Fruit fly (Drosophila melanogaster) whole organism, embryonic: ENCODE data around the gene jus.

ENCODE experiments used
- BEAF-32 ChIP-seq: fragments of 200-800 bp; sonication (Bioruptor generic); optimal IDR thresholded peaks from 3 replicates; lab custom pipeline; 2017; ENCODE audit warnings: missing biosample characterization, missing genetic modification characterization, mild to moderate bottlenecking, moderate library complexity, missing genetic modification reagents
- Bgb ChIP-seq: fragments of 200-800 bp; sonication (Bioruptor generic); IDR thresholded peaks from 2 replicates; pipeline ENCODE4 v1.3.6; 2022; ENCODE audit warnings: missing biosample characterization, missing genetic modification characterization; ENCODE audit not compliant: partially characterized antibody
- CG13287 ChIP-seq: fragments of 200-800 bp; sonication (Bioruptor generic); IDR thresholded peaks from 2 replicates; pipeline ENCODE4 v1.3.6; 2022; ENCODE audit warnings: missing biosample characterization, missing genetic modification characterization; ENCODE audit not compliant: partially characterized antibody
- CG15479 ChIP-seq: fragments of 200-800 bp; sonication (Bioruptor generic); optimal IDR thresholded peaks from 3 replicates; lab custom pipeline; 2019; ENCODE audit warnings: missing biosample characterization, mild to moderate bottlenecking, missing genetic modification characterization, moderate library complexity
- CG15514 ChIP-seq: fragments of 200-800 bp; sonication (Bioruptor generic); optimal IDR thresholded peaks from 3 replicates; lab custom pipeline; 2017; ENCODE audit warnings: missing biosample characterization, missing genetic modification characterization, mild to moderate bottlenecking, moderate library complexity, missing genetic modification reagents
- CG17186 ChIP-seq: fragments of 200-800 bp; sonication (Bioruptor generic); optimal IDR thresholded peaks from 3 replicates; lab custom pipeline; 2017; ENCODE audit warnings: missing biosample characterization, missing genetic modification reagents, missing genetic modification characterization
- CG18599 ChIP-seq: fragments of 200-800 bp; sonication (Bioruptor generic); optimal IDR thresholded peaks from 3 replicates; lab custom pipeline; 2017; ENCODE audit warnings: missing biosample characterization, missing genetic modification characterization, mild to moderate bottlenecking, moderate library complexity, missing genetic modification reagents
- CG2116 ChIP-seq: fragments of 200-800 bp; sonication (Bioruptor generic); optimal IDR thresholded peaks from 3 replicates; lab custom pipeline; 2018; ENCODE audit warnings: missing biosample characterization, mild to moderate bottlenecking, missing genetic modification characterization
- CG2120 ChIP-seq: fragments of 200-800 bp; sonication (Bioruptor generic); optimal IDR thresholded peaks from 3 replicates; lab custom pipeline; 2016; ENCODE audit warnings: missing biosample characterization, missing genetic modification characterization
- CG32532 ChIP-seq: fragments of 200-800 bp; sonication (Bioruptor generic); IDR thresholded peaks from 2 replicates; pipeline ENCODE4 v1.3.6; 2022; ENCODE audit warnings: missing biosample characterization, missing genetic modification characterization
- CG34224 ChIP-seq: fragments of 200-800 bp; sonication (Bioruptor generic); IDR thresholded peaks from 3 replicates; pipeline ENCODE4 v1.3.6; 2022; ENCODE audit warnings: missing biosample characterization, missing genetic modification characterization; ENCODE audit not compliant: partially characterized antibody
- CG5180 ChIP-seq: fragments of 200-800 bp; sonication (Bioruptor generic); optimal IDR thresholded peaks from 3 replicates; lab custom pipeline; 2017; ENCODE audit warnings: missing biosample characterization, missing genetic modification characterization, mild to moderate bottlenecking, moderate library complexity, missing genetic modification reagents
- CG7839 ChIP-seq: fragments of 200-800 bp; sonication (Bioruptor generic); optimal IDR thresholded peaks from 3 replicates; lab custom pipeline; 2018; ENCODE audit warnings: missing biosample characterization, mild to moderate bottlenecking, missing genetic modification characterization, moderate library complexity
- CG7928 ChIP-seq: fragments of 200-800 bp; sonication (Bioruptor generic); optimal IDR thresholded peaks from 2 replicates; lab custom pipeline; 2017; ENCODE audit warnings: missing biosample characterization, mild to moderate bottlenecking, missing genetic modification characterization
- CG9932 ChIP-seq: fragments of 200-800 bp; sonication (Bioruptor generic); IDR thresholded peaks from 2 replicates; pipeline ENCODE4 v1.3.6; 2022; ENCODE audit warnings: missing biosample characterization, missing genetic modification characterization
- Dll ChIP-seq: fragments of 200-800 bp; sonication (Bioruptor generic); IDR thresholded peaks from 4 replicates; pipeline ENCODE4 v1.3.6; 2022; ENCODE audit warnings: missing biosample characterization, missing genetic modification characterization; ENCODE audit not compliant: partially characterized antibody
- Doc2 ChIP-seq: fragments of 200-800 bp; sonication (Bioruptor generic); IDR thresholded peaks from 2 replicates; pipeline ENCODE4 v1.3.6; 2022; ENCODE audit warnings: missing biosample characterization, missing genetic modification characterization
- Dp ChIP-seq: fragments of 200-800 bp; sonication (Bioruptor generic); optimal IDR thresholded peaks from 2 replicates; lab custom pipeline; 2018; ENCODE audit warnings: missing biosample characterization, mild to moderate bottlenecking, missing genetic modification characterization, moderate library complexity
- Dref ChIP-seq: fragments of 200-800 bp; sonication (Bioruptor generic); IDR thresholded peaks from 2 replicates; pipeline ENCODE4 v1.3.6; 2022; ENCODE audit warnings: missing biosample characterization, missing genetic modification characterization
- Drgx ChIP-seq: fragments of 200-800 bp; sonication (Bioruptor generic); IDR thresholded peaks from 2 replicates; pipeline ENCODE4 v1.3.6; 2022; ENCODE audit warnings: missing biosample characterization, missing genetic modification characterization
- E2f2 ChIP-seq: fragments of 200-800 bp; sonication (Bioruptor generic); IDR thresholded peaks from 2 replicates; pipeline ENCODE4 v1.3.6; 2022; ENCODE audit warnings: missing biosample characterization, missing genetic modification characterization
- Gug ChIP-seq: fragments of 200-800 bp; sonication (Bioruptor generic); IDR thresholded peaks from 4 replicates; pipeline ENCODE4 v1.3.6; 2022; ENCODE audit warnings: missing biosample characterization, missing genetic modification characterization
- HmgZ ChIP-seq: fragments of 200-800 bp; sonication (Bioruptor generic); optimal IDR thresholded peaks from 2 replicates; lab custom pipeline; 2018; ENCODE audit warnings: missing biosample characterization, mild to moderate bottlenecking, missing genetic modification characterization
- Hr78 ChIP-seq, 2 experiments: fragments of 200-800 bp in 1 of 2; fragments of >200 bp in 1 of 2; sonication (Bioruptor generic) in 1 of 2; optimal IDR thresholded peaks; 2 replicates each; lab custom pipeline; 2017 to 2019; ENCODE audit warnings: missing biosample characterization in 2 of 2, missing genetic modification characterization in 2 of 2, mild to moderate bottlenecking in 1 of 2, moderate library complexity in 1 of 2
- MESR4 ChIP-seq: fragments of 200-800 bp; sonication (Bioruptor generic); optimal IDR thresholded peaks from 2 replicates; lab custom pipeline; 2018; ENCODE audit warnings: missing biosample characterization, mild to moderate bottlenecking, missing genetic modification characterization, moderate library complexity
- NFAT ChIP-seq: fragments of 200-800 bp; sonication (Bioruptor generic); IDR thresholded peaks from 2 replicates; pipeline ENCODE4 v1.3.6; 2022; ENCODE audit warnings: missing biosample characterization, missing genetic modification characterization
- Pdp1 ChIP-seq, 2 experiments: fragments of 200-800 bp; sonication (Bioruptor generic); optimal IDR thresholded peaks; 3 replicates each; lab custom pipeline; 2016; ENCODE audit warnings: missing biosample characterization in 2 of 2, missing genetic modification characterization in 2 of 2, mild to moderate bottlenecking in 1 of 2, moderate library complexity in 1 of 2
- Rfx ChIP-seq: fragments of 200-800 bp; sonication (Bioruptor generic); IDR thresholded peaks from 2 replicates; pipeline ENCODE4 v1.3.6; 2022; ENCODE audit warnings: missing biosample characterization, missing genetic modification characterization
- Spps ChIP-seq: fragments of 200-800 bp; sonication (Bioruptor generic); optimal IDR thresholded peaks from 2 replicates; lab custom pipeline; 2018; ENCODE audit warnings: missing biosample characterization, mild to moderate bottlenecking, missing genetic modification characterization
- Sry-δ ChIP-seq: fragments of 200-800 bp; sonication (Bioruptor generic); optimal IDR thresholded peaks from 2 replicates; lab custom pipeline; 2016; ENCODE audit warnings: missing biosample characterization, missing genetic modification characterization
- Xrp1 ChIP-seq: fragments of 200-800 bp; sonication (Bioruptor generic); IDR thresholded peaks from 2 replicates; pipeline ENCODE4 v1.3.6; 2022; ENCODE audit warnings: missing biosample characterization, missing genetic modification characterization
- ase ChIP-seq: fragments of 200-800 bp; sonication (Bioruptor generic); IDR thresholded peaks from 3 replicates; pipeline ENCODE4 v1.3.6; 2022; ENCODE audit warnings: missing biosample characterization, missing genetic modification characterization
- crp ChIP-seq, 2 experiments: fragments of 200-800 bp; sonication (Bioruptor generic); optimal IDR thresholded peaks; 2 replicates in 1 of 2; 3 replicates in 1 of 2; lab custom pipeline; 2017; ENCODE audit warnings: missing biosample characterization in 2 of 2, missing genetic modification characterization in 2 of 2, mild to moderate bottlenecking in 1 of 2, moderate library complexity in 1 of 2
- en ChIP-seq: fragments of 200-800 bp; sonication (Bioruptor generic); optimal IDR thresholded peaks from 2 replicates; lab custom pipeline; 2016; ENCODE audit warnings: missing biosample characterization, missing genetic modification characterization
- fu2 ChIP-seq: fragments of 200-800 bp; sonication (Bioruptor generic); optimal IDR thresholded peaks from 2 replicates; lab custom pipeline; 2016; ENCODE audit warnings: missing biosample characterization, missing genetic modification characterization
- her ChIP-seq: fragments of 200-800 bp; sonication (Bioruptor generic); optimal IDR thresholded peaks from 2 replicates; lab custom pipeline; 2016; ENCODE audit warnings: missing biosample characterization, missing genetic modification characterization
- lmd ChIP-seq: fragments of 200-800 bp; sonication (Bioruptor generic); IDR thresholded peaks from 2 replicates; pipeline ENCODE4 v1.3.6; 2022; ENCODE audit warnings: missing biosample characterization, missing genetic modification characterization
- lola ChIP-seq, 3 experiments: fragments of >200 bp in 2 of 3; fragments of 200-800 bp in 1 of 3; sonication (Bioruptor generic) in 1 of 3; optimal IDR thresholded peaks; 2 replicates each; lab custom pipeline; 2017 to 2019; ENCODE audit warnings: missing biosample characterization in 3 of 3, missing genetic modification characterization in 3 of 3, mild to moderate bottlenecking in 1 of 3, moderate library complexity in 1 of 3
- mam ChIP-seq: fragments of 200-800 bp; sonication (Bioruptor generic); optimal IDR thresholded peaks from 3 replicates; lab custom pipeline; 2016; ENCODE audit warnings: missing biosample characterization, missing genetic modification characterization
- nom ChIP-seq: fragments of 200-800 bp; sonication (Bioruptor generic); optimal IDR thresholded peaks from 2 replicates; lab custom pipeline; 2017; ENCODE audit warnings: missing biosample characterization, missing genetic modification characterization, mild to moderate bottlenecking, moderate library complexity, missing genetic modification reagents
- pfk ChIP-seq: fragments of 200-800 bp; sonication (Bioruptor generic); optimal IDR thresholded peaks from 2 replicates; lab custom pipeline; 2018; ENCODE audit warnings: missing biosample characterization, mild to moderate bottlenecking, missing genetic modification characterization, moderate library complexity
- pzg ChIP-seq: fragments of 200-800 bp; sonication (Bioruptor generic); optimal IDR thresholded peaks from 3 replicates; lab custom pipeline; 2018; ENCODE audit warnings: missing biosample characterization, mild to moderate bottlenecking, missing genetic modification characterization, moderate library complexity
- row ChIP-seq: fragments of 200-800 bp; sonication (Bioruptor generic); IDR thresholded peaks from 3 replicates; pipeline ENCODE4 v1.3.6; 2022; ENCODE audit warnings: missing biosample characterization, missing genetic modification characterization
- sens ChIP-seq: fragments of 200-800 bp; sonication (Bioruptor generic); peaks from one replicate; lab custom pipeline; 2016; ENCODE audit warnings: missing biosample characterization, missing genetic modification characterization
- slbo ChIP-seq: fragments of 200-800 bp; sonication (Bioruptor generic); IDR thresholded peaks from 2 replicates; pipeline ENCODE4 v1.3.6; 2022; ENCODE audit warnings: missing biosample characterization, missing genetic modification characterization
- stc ChIP-seq: fragments of 200-800 bp; sonication (Bioruptor generic); IDR thresholded peaks from 2 replicates; pipeline ENCODE4 v1.3.6; 2022; ENCODE audit warnings: missing biosample characterization, missing genetic modification characterization

Gene jus

DNA sequence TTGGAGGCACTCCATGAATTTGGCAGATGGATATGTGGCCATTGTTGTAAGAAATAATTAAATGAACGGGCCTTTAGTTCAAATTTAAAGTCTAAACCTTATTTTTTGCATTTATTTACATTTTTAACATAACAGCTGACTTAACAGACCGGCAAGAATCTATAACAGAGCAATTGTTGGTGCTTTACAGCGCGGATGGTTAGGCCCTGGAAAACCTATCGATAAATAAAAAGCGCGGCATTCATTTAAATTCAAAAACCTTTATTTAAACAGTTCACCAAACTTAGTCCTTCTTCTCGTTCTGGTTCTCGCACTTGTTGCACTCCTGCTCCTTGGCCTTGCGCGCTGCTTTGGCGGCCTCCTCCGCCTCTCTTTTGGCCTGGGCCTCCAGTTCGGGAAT lies 7.6 kb upstream of the jus start, which contains the start of gene Mesh1:
TSS of gene Mesh1 (minus strand) at position 108 of the 400 bp plus-strand sequence.
- TF ChIP-seq Dref (GFP tag; lab: Robert Waterston, UW) (peak; percentile 69), Dll (GFP tag; lab: Robert Waterston, UW) (peak; percentile 46; the same call in 1 of the 4 replicates), pzg (peak; percentile 38), Drgx (GFP tag; lab: Robert Waterston, UW) (no peak), CG17186 (GFP tag; lab: Kevin White, UChicago) (peak; percentile 82), CG34224 (GFP tag; lab: Robert Waterston, UW) (0 out of 3 replicates have a peak, but pooled peaks have one; percentile 24), pfk (GFP tag; lab: Kevin White, UChicago) (no peak), en (GFP tag; lab: Kevin White, UChicago) (no peak), E2f2 (peak; percentile 94), CG13287 (GFP tag; lab: Robert Waterston, UW) (peak; percentile 40; the same call in 1 of the 2 replicates), Pdp1 (GFP tag; optimal IDR thresholded peaks at IDR 0.05; lab: Kevin White, UChicago) (no peak), crp (GFP tag; optimal IDR thresholded peaks at IDR 0.05; lab: Kevin White, UChicago) (peak in 1 of 2 experiments; percentile 86), Dp (GFP tag; lab: Kevin White, UChicago) (peak; percentile 88), Sry-δ (GFP tag; lab: Kevin White, UChicago) (peak; percentile 6), CG15479 (no peak), BEAF-32 (peak; percentile 34), CG2116 (peak; percentile 16), stc (no peak), CG7928 (GFP tag; lab: Kevin White, UChicago) (peak; percentile 88), CG15514 (peak; percentile 9)

DNA sequence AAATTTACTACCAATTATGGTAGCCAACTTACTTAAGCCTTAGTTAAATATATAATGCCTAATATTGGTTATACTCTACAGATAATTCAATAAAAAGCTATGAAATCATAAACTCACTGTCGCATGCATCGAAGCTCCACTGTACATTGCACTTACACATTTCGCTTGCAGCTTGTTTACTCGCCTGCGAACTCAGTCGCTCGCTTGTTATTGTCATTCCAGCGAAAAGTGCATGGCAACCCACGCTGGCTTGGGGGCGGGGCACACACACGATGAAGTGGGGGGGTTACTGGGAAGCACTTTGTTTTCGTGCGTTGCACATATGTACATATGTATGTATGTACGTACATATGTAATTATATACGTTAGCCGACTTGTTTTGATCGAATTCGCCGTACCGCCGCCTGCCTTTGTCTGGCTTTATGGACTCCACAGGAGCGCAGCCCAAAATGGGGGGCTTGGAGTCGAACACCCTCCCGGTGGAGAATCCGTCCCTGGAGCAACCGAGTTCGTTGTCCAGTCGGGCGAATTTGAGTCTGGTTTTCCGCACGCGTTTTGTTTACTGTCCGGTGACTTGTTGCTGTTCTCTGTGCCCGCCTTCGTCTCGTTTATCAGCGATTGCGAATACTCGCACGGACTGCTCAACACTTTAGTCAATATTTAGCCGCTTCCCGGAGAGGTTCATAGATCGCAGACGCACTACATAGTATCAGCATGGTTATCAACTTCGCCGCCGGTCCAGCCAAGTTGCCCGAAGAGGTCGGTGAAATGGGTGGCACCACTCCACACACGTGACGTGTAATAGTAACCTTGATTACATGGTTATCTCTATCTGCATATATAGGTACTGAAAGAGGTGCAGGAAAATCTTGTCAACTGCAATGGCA lies 5.3 kb upstream of the jus start, which contains the start of gene CG11899:
TSS of gene CG11899 (plus strand) at position 648 of the 887 bp plus-strand sequence.
- TF ChIP-seq Spps (tag; lab: Kevin White, UChicago) (no peak), slbo (0 out of 2 replicates have a peak, but pooled peaks have one; percentile 32), CG9932 (GFP tag; lab: Robert Waterston, UW) (0 out of 2 replicates have a peak, but pooled peaks have one; percentile 32), MESR4 (GFP tag; lab: Kevin White, UChicago) (no peak), NFAT (0 out of 2 replicates have a peak, but pooled peaks have one; percentile 23), nom (GFP tag; lab: Kevin White, UChicago) (peak; percentile 89), her (GFP tag; lab: Kevin White, UChicago) (no peak), CG5180 (GFP tag; lab: Kevin White, UChicago) (no peak), fu2 (GFP tag; lab: Kevin White, UChicago) (no peak), Doc2 (GFP tag; lab: Robert Waterston, UW) (no peak), lmd (GFP tag; lab: Robert Waterston, UW) (peak; percentile 23; the same call in 1 of the 2 replicates), CG2120 (GFP tag; lab: Kevin White, UChicago) (peak; percentile 15), CG18599 (GFP tag; lab: Kevin White, UChicago) (peak; percentile 12), lola (GFP tag; optimal IDR thresholded peaks at IDR 0.05; lab: Kevin White, UChicago) (no peak), Hr78 (GFP tag; optimal IDR thresholded peaks at IDR 0.05; lab: Kevin White, UChicago) (peak in 1 of 2 experiments; percentile 37), Bgb (GFP tag; lab: Robert Waterston, UW) (0 out of 2 replicates have a peak, but pooled peaks have one; percentile 42), Rfx (peak; percentile 35; the same call in 1 of the 2 replicates), ase (GFP tag; lab: Robert Waterston, UW) (no peak), CG32532 (peak; percentile 60), HmgZ (no peak), mam (peak; percentile 7), CG7839 (tag; lab: Kevin White, UChicago) (no peak), Gug (peak; percentile 75; the same call in 3 of the 4 replicates), Xrp1 (GFP tag; lab: Robert Waterston, UW) (peak; percentile 36; the same call in 1 of the 2 replicates), sens (GFP tag; lab: Kevin White, UChicago) (peak; percentile 63), row (GFP tag; lab: Robert Waterston, UW) (0 out of 3 replicates have a peak, but pooled peaks have one; percentile 12)
